Worm (Caenorhabditis elegans): Measurements from ENCODE around the gene H20J04.7.

Gene H20J04.7

DNA sequence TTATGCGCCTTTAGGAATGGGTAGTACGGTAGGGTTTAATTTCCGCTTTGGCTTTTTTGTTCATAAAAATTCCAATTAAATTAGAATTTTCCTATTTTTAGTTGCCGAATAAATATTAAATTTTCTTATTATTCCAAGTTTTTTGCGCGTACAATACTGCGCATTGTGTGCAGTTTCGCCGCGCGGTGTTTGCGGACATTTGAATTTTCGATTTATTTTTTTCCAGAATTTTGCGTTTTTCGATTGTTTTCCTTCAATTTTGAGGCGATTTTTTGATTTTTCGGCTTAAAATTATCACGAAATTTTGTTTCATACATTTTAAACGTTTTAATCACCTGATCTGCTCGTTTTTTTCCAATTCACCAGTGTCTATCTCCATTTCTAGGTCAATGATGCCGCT, 32.2 kb downstream of the H20J04.7 start, which contains the start of gene H20J04.6:
H20J04.6 (plus strand) TSS at position 386 of the 400 bp plus-strand sequence.
- TF ChIP-seq hlh-6 (tag; optimal IDR thresholded peaks at IDR 0.05): no peak
- peak; percentile 25 for TF ChIP-seq unc-42 (tag; optimal IDR thresholded peaks at IDR 0.05)

DNA sequence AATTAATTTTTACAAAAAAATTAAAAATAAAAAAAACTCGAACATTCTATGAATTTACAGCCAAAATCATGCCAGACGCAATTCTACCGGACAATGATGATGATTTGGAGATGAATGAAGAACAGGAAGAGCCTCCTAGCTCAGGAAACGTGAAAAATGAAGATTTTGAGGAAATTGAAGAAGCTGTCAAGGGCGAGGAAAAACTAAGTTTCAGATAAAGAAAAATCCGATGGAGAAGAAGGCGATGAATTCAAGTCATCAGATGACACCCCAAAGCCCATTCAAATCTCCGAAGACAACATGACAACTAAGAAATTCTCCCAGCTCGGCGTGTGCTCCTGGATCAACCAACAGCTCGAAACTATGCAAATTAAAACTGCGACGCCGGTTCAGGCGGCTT, 33.4 kb downstream of the H20J04.7 start, which contains the start of gene Y52E8A.1:
Y52E8A.1 (plus strand) TSS at position 301 of the 400 bp plus-strand sequence.
- no peak for TF ChIP-seq elt-4 (tag; optimal IDR thresholded peaks at IDR 0.05)
- no peak for TF ChIP-seq tbx-7 (tag; optimal IDR thresholded peaks at IDR 0.05)
- no peak for TF ChIP-seq sdc-2 (tag; optimal IDR thresholded peaks at IDR 0.05)
- TF ChIP-seq madf-2 (tag; optimal IDR thresholded peaks at IDR 0.05): no peak
- TF ChIP-seq K09A11.1 (tag; optimal IDR thresholded peaks at IDR 0.05; ENCODE audit: insufficient read depth): no peak
- TF ChIP-seq ets-4 (tag; optimal IDR thresholded peaks at IDR 0.05): no peak
- no peak for TF ChIP-seq ceh-9 (tag; optimal IDR thresholded peaks at IDR 0.05)
- TF ChIP-seq mec-3 (tag; optimal IDR thresholded peaks at IDR 0.05; ENCODE audit: borderline replicate concordance): no peak
- no peak for TF ChIP-seq pax-1 (tag; optimal IDR thresholded peaks at IDR 0.05)
- TF ChIP-seq unc-3 (GFP tag; conservative IDR thresholded peaks at IDR 0.05): no peak
- TF ChIP-seq unc-3 (tag; optimal IDR thresholded peaks at IDR 0.05): no peak
- TF ChIP-seq nhr-11 (tag; optimal IDR thresholded peaks at IDR 0.05): no peak
- TF ChIP-seq ceh-18 (tag; optimal IDR thresholded peaks at IDR 0.05): no peak

DNA sequence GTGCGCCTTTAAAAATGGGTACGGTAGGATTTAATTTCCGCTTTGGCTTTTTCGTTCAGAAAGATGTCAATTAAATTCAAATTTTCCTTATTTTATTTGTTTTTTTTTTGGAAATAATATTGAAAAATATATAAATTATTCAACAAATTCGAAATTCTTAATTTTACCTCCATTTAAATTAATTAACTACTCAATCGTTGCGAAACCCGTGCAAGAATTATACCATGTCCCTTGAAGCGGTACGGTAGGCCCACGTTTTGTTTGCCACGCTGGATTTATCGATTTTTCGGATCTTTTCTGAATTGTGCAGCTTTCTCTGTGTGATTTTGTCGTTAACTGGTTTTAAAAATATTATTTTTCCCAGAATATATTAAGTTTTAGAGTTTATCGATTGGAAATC, 34.7 kb downstream of the H20J04.7 start, which contains the start of gene Y52E8A.2:
Y52E8A.2 (plus strand) TSS at position 382 of the 400 bp plus-strand sequence.
- TF ChIP-seq sox-4 (tag; optimal IDR thresholded peaks at IDR 0.05): no peak
- no peak for TF ChIP-seq ceh-31 (tag; optimal IDR thresholded peaks at IDR 0.05)
- no peak for TF ChIP-seq elt-4 (tag; optimal IDR thresholded peaks at IDR 0.05)
- no peak for TF ChIP-seq ceh-14 (tag; optimal IDR thresholded peaks at IDR 0.05)
- TF ChIP-seq gmeb-2 (tag; optimal IDR thresholded peaks at IDR 0.05): no peak
- TF ChIP-seq C38D4.7 (GFP tag; optimal IDR thresholded peaks at IDR 0.05): no peak
- no peak for TF ChIP-seq K09A11.1 (tag; optimal IDR thresholded peaks at IDR 0.05; ENCODE audit: insufficient read depth)
- no peak for TF ChIP-seq fax-1 (tag; optimal IDR thresholded peaks at IDR 0.05)

DNA sequence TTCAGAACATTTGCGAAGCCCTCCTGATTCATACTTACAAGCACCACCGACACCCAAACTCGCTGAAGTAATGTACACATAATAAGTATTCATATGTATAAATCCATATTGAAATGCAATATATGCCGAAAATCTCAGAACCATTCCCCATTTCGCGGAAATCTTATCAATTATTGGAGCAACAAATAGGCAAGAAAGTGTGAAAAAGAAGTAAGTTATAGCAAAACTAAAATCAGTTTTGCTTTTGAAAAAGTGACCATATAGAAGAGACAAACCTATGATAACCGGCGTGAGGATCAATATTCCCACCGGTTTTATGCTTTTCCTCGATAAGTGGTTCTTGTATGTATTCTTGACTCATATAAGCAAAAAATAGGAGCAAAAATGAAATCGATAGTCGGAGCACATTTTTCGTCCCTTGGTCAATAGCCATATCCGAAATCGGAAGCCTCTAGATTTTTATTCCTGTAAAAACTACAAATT, 35.5 kb downstream of the H20J04.7 start, which contains the start of gene Y52E8A.6:
Y52E8A.6 (minus strand) TSS at position 433 of the 483 bp plus-strand sequence.
- no peak for TF ChIP-seq K02D7.2 (tag; optimal IDR thresholded peaks at IDR 0.05)
- TF ChIP-seq ceh-19 (GFP tag; optimal IDR thresholded peaks at IDR 0.05): no peak
- no peak for TF ChIP-seq pag-3 (tag; optimal IDR thresholded peaks at IDR 0.05; ENCODE audit: borderline replicate concordance)
- TF ChIP-seq ceh-34 (tag; optimal IDR thresholded peaks at IDR 0.05): no peak
- no peak for TF ChIP-seq K09A11.1 (tag; optimal IDR thresholded peaks at IDR 0.05; ENCODE audit: insufficient read depth)
- no peak for TF ChIP-seq ceh-31 (tag; optimal IDR thresholded peaks at IDR 0.05)
- no peak for TF ChIP-seq nhr-232 (tag; optimal IDR thresholded peaks at IDR 0.05)

DNA sequence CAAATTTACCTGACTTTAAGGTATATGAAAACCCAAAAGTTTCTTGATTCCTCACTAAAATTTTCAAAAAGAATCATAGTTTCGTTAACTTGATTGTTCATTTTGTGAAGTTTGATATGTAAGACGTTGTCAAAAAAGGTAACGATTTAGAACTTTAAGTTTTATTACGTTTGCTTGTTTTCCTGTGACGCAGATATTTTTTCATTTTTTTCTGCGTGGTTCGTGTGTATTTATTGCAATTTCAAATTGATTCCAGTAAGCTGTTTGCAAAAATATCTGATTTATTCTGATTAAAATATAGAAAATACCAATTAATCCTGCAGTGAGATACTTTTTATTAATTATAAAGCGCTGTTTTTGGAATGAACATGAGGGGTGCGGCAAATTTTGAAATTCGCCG, 39.1 kb downstream of the H20J04.7 start, which contains the start of gene srw-40:
srw-40 (minus strand) TSS at position 101 of the 400 bp plus-strand sequence.
- TF ChIP-seq hlh-6 (tag; optimal IDR thresholded peaks at IDR 0.05) (no peak), odd-2 (tag; optimal IDR thresholded peaks at IDR 0.05) (no peak), ets-4 (tag; optimal IDR thresholded peaks at IDR 0.05) (no peak), hlh-30 (tag; optimal IDR thresholded peaks at IDR 0.05; ENCODE audit: insufficient read depth) (no peak), fkh-10 (GFP tag; optimal IDR thresholded peaks at IDR 0.05) (no peak), unc-3 (GFP tag; conservative IDR thresholded peaks at IDR 0.05) (no peak), unc-3 (tag; optimal IDR thresholded peaks at IDR 0.05) (no peak), ceh-22 (tag; optimal IDR thresholded peaks at IDR 0.05) (no peak), unc-42 (tag; optimal IDR thresholded peaks at IDR 0.05) (no peak), eyg-1 (tag; optimal IDR thresholded peaks at IDR 0.05) (no peak), fkh-6 (tag; optimal IDR thresholded peaks at IDR 0.05) (no peak), dve-1 (tag; optimal IDR thresholded peaks at IDR 0.05) (no peak), ceh-18 (tag; optimal IDR thresholded peaks at IDR 0.05) (no peak), ceh-14 (tag; optimal IDR thresholded peaks at IDR 0.05) (no peak), pros-1 (tag; optimal IDR thresholded peaks at IDR 0.05) (no peak), sox-4 (tag; optimal IDR thresholded peaks at IDR 0.05) (no peak), tbx-2 (tag; optimal IDR thresholded peaks at IDR 0.05) (no peak), ceh-2 (tag; optimal IDR thresholded peaks at IDR 0.05) (no peak)
